Worm (Caenorhabditis elegans): ENCODE results near the gene F17A2.13.

DNA sequence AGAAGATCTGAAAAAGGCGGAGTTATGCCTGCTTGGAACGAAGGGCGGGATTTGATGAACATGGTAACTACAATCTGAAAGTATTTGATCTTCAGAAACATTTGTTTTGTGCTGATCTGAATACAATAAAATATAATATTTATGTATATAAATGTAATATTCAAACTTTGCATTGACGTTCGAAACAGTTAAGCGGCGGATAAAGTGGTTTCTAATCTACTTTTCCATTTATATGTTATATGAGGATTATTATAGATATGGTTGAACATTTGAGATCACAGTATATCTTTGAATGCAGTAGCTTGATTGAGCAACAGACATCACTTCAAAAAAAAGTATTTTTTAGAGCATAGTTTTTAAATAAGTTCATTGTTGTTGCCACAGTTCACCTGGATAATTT lies 47.6 kb upstream of the F17A2.13 start, which contains the start of gene H19J13.2:
- TF ChIP-seq ztf-22 (GFP tag; optimal IDR thresholded peaks at IDR 0.05) (no peak), madf-3 (GFP tag; IDR thresholded peaks at IDR 0.05) (no peak), pha-4 (tag; optimal IDR thresholded peaks at IDR 0.05) (no peak), nfya-1 (tag; optimal IDR thresholded peaks at IDR 0.05; ENCODE audit: borderline replicate concordance, insufficient read depth) (no peak), Y53F4B.3 (GFP tag; IDR thresholded peaks at IDR 0.05) (no peak), egl-44 (GFP tag; IDR thresholded peaks at IDR 0.05) (no peak), nfyb-1 (GFP tag; IDR thresholded peaks at IDR 0.05) (no peak), athp-1 (tag; optimal IDR thresholded peaks at IDR 0.05) (no peak)
